Worm (Caenorhabditis elegans) whole organism, L4 larva: ENCODE measurements around the gene nmad-1.

Experiments
- F26F4.8 ChIP-seq: fragments of 200-800 bp; sonication (Bioruptor generic); conservative IDR thresholded peaks from 2 replicates; pipeline ENCODE4 v1.3.6; 2022; ENCODE audit warnings: missing genetic modification characterization, missing compliant biosample characterization
- F37D6.2 ChIP-seq: sonication (generic microtip); optimal IDR thresholded peaks from 2 replicates; lab custom pipeline; 2016; ENCODE audit warnings: mild to moderate bottlenecking, missing genetic modification characterization, missing compliant biosample characterization
- Y5F2A.4 ChIP-seq: fragments of 200-800 bp; sonication (Bioruptor generic); optimal IDR thresholded peaks from 2 replicates; lab custom pipeline; 2018; ENCODE audit warnings: mild to moderate bottlenecking, missing genetic modification characterization, missing compliant biosample characterization
- Y75B8A.6 ChIP-seq: fragments of 200-800 bp; sonication (Bioruptor generic); IDR thresholded peaks from 2 replicates; pipeline ENCODE4 v1.3.6; 2022; ENCODE audit warnings: missing genetic modification reagents, missing genetic modification characterization, missing compliant biosample characterization
- ZK337.2 ChIP-seq: fragments of 200-800 bp; sonication (Bioruptor generic); IDR thresholded peaks from 2 replicates; pipeline ENCODE4 v1.3.6; 2022; ENCODE audit warnings: missing genetic modification reagents, missing genetic modification characterization, missing compliant biosample characterization
- ZK546.5 ChIP-seq, 2 experiments: sonication (generic microtip); optimal IDR thresholded peaks; 2 replicates each; lab custom pipeline; 2017; ENCODE audit warnings: missing biosample characterization in 2 of 2, missing genetic modification characterization in 2 of 2
- aly-2 ChIP-seq: sonication (generic microtip); optimal IDR thresholded peaks from 2 replicates; lab custom pipeline; 2018; ENCODE audit warnings: missing biosample characterization, missing genetic modification characterization
- ama-1 ChIP-seq: fragments of 150-350 bp; optimal IDR thresholded peaks from 2 replicates; lab custom pipeline; 2014; ENCODE audit warnings: inconsistent platforms, mixed read lengths
- attf-4 ChIP-seq: sonication (generic microtip); optimal IDR thresholded peaks from 3 replicates; lab custom pipeline; 2017; ENCODE audit warnings: missing biosample characterization, missing genetic modification characterization
- ceh-28 ChIP-seq: fragments of 150-350 bp; optimal IDR thresholded peaks from 2 replicates; lab custom pipeline; 2014; ENCODE audit warnings: missing biosample characterization, missing genetic modification reagents, missing genetic modification characterization
- ceh-32 ChIP-seq: sonication (generic microtip); optimal IDR thresholded peaks from 2 replicates; lab custom pipeline; 2016; ENCODE audit warnings: mild to moderate bottlenecking, missing genetic modification characterization, missing compliant biosample characterization; ENCODE audit not compliant: poor library complexity
- ceh-44 ChIP-seq: fragments of 200-800 bp; sonication (Bioruptor generic); IDR thresholded peaks from 2 replicates; pipeline ENCODE4 v1.3.6; 2022; ENCODE audit warnings: missing genetic modification reagents, missing genetic modification characterization, missing compliant biosample characterization
- daf-16 ChIP-seq, 3 experiments: sonication (generic microtip); optimal IDR thresholded peaks; 2 replicates each; lab custom pipeline; 2016 to 2017; ENCODE audit warnings: missing genetic modification characterization in 3 of 3, missing genetic modification reagents in 3 of 3, mild to moderate bottlenecking in 2 of 3, missing compliant biosample characterization in 2 of 3, missing biosample characterization in 1 of 3, moderate library complexity in 1 of 3
- daf-19 ChIP-seq: fragments of 200-800 bp; sonication (Bioruptor generic); conservative IDR thresholded peaks from 2 replicates; pipeline ENCODE4 v1.3.6; 2022; ENCODE audit warnings: missing genetic modification characterization, missing compliant biosample characterization
- dmd-6 ChIP-seq: fragments of 200-800 bp; sonication (Bioruptor generic); IDR thresholded peaks from 2 replicates; pipeline ENCODE4 v1.3.6; 2022; ENCODE audit warnings: missing genetic modification reagents, missing genetic modification characterization, missing compliant biosample characterization
- dpl-1 ChIP-seq: fragments of 150-350 bp; optimal IDR thresholded peaks from 2 replicates; lab custom pipeline; 2014; ENCODE audit warnings: missing biosample characterization, missing genetic modification reagents, missing genetic modification characterization
- dve-1 ChIP-seq: sonication (generic microtip); optimal IDR thresholded peaks from 2 replicates; lab custom pipeline; 2017; ENCODE audit warnings: antibody characterized with exemption, mild to moderate bottlenecking, missing genetic modification characterization, missing compliant biosample characterization; ENCODE audit not compliant: insufficient read depth
- egl-43 ChIP-seq: fragments of 200-800 bp; sonication (Bioruptor generic); IDR thresholded peaks from 2 replicates; pipeline ENCODE4 v1.3.6; 2022; ENCODE audit warnings: missing genetic modification reagents, missing genetic modification characterization, missing compliant biosample characterization
- fkh-10 ChIP-seq: fragments of 150-350 bp; optimal IDR thresholded peaks from 2 replicates; lab custom pipeline; 2014; ENCODE audit warnings: missing biosample characterization, missing genetic modification reagents, missing genetic modification characterization
- hlh-11 ChIP-seq: fragments of 200-800 bp; sonication (Bioruptor generic); optimal IDR thresholded peaks from 2 replicates; lab custom pipeline; 2018; ENCODE audit warnings: mild to moderate bottlenecking, missing genetic modification characterization, missing compliant biosample characterization
- jun-1 ChIP-seq: fragments of 150-350 bp; optimal IDR thresholded peaks from 2 replicates; lab custom pipeline; 2014; ENCODE audit warnings: missing biosample characterization, missing genetic modification reagents, missing genetic modification characterization
- lin-29 ChIP-seq: fragments of 200-800 bp; sonication (Bioruptor generic); IDR thresholded peaks from 2 replicates; pipeline ENCODE4 v1.3.6; 2022; ENCODE audit warnings: missing genetic modification reagents, missing genetic modification characterization, missing compliant biosample characterization
- madf-9 ChIP-seq: fragments of 200-800 bp; sonication (Bioruptor generic); conservative IDR thresholded peaks from 2 replicates; pipeline ENCODE4 v1.3.6; 2022; ENCODE audit warnings: missing genetic modification reagents, missing genetic modification characterization, missing compliant biosample characterization
- mdl-1 ChIP-seq, 2 experiments: fragments of 150-350 bp in 1 of 2; sonication (generic microtip) in 1 of 2; optimal IDR thresholded peaks; 2 replicates each; lab custom pipeline; 2014 to 2017; ENCODE audit warnings: missing biosample characterization in 2 of 2, missing genetic modification characterization in 2 of 2
- mdt-29 ChIP-seq: fragments of 200-800 bp; sonication (Bioruptor generic); IDR thresholded peaks from 2 replicates; pipeline ENCODE4 v1.3.6; 2022; ENCODE audit warnings: missing genetic modification reagents, missing genetic modification characterization, missing compliant biosample characterization
- mes-2 ChIP-seq: sonication (generic microtip); optimal IDR thresholded peaks from 2 replicates; lab custom pipeline; 2016; ENCODE audit warnings: missing genotype, mild to moderate bottlenecking, missing genetic modification characterization, missing compliant biosample characterization; ENCODE audit not compliant: poor library complexity, severe bottlenecking
- mxl-3 ChIP-seq: fragments of 200-800 bp; sonication (Bioruptor generic); optimal IDR thresholded peaks from 2 replicates; lab custom pipeline; 2018; ENCODE audit warnings: mild to moderate bottlenecking, missing genetic modification characterization, missing compliant biosample characterization
- nhr-237 ChIP-seq: sonication (generic microtip); optimal IDR thresholded peaks from 2 replicates; lab custom pipeline; 2017; ENCODE audit warnings: missing biosample characterization, missing genetic modification characterization
- nhr-28 ChIP-seq: fragments of 150-350 bp; optimal IDR thresholded peaks from 2 replicates; lab custom pipeline; 2014; ENCODE audit warnings: missing biosample characterization, missing genetic modification characterization
- nhr-41 ChIP-seq: fragments of 200-800 bp; sonication (Bioruptor generic); IDR thresholded peaks from 2 replicates; pipeline ENCODE4 v1.3.6; 2022; ENCODE audit warnings: missing genetic modification reagents, missing genetic modification characterization, missing compliant biosample characterization
- nhr-48 ChIP-seq: sonication (generic microtip); optimal IDR thresholded peaks from 2 replicates; lab custom pipeline; 2016; ENCODE audit warnings: mild to moderate bottlenecking, missing genetic modification characterization, missing compliant biosample characterization
- nhr-6 ChIP-seq: fragments of 150-350 bp; optimal IDR thresholded peaks from 2 replicates; lab custom pipeline; 2014; ENCODE audit warnings: missing biosample characterization, missing genetic modification characterization
- nhr-77 ChIP-seq: fragments of 150-350 bp; optimal IDR thresholded peaks from 2 replicates; lab custom pipeline; 2014; ENCODE audit warnings: missing biosample characterization, missing genetic modification characterization
- pha-4 ChIP-seq, 2 experiments: fragments of 150-350 bp in 1 of 2; fragments of 200-800 bp in 1 of 2; sonication (Bioruptor generic) in 1 of 2; IDR thresholded peaks in 1 of 2; optimal IDR thresholded peaks in 1 of 2; 2 replicates each; pipeline versions ENCODE4 v1.3.6 to Lab custom; 2014 to 2022; ENCODE audit warnings: missing genetic modification characterization in 2 of 2, missing genetic modification reagents in 2 of 2, missing biosample characterization in 1 of 2, missing compliant biosample characterization in 1 of 2
- pqm-1 ChIP-seq: sonication (generic microtip); optimal IDR thresholded peaks from 2 replicates; lab custom pipeline; 2017; ENCODE audit warnings: missing biosample characterization, missing genetic modification characterization
- rbr-2 ChIP-seq: sonication (generic microtip); optimal IDR thresholded peaks from 2 replicates; lab custom pipeline; 2016; ENCODE audit warnings: missing genotype, missing genetic modification characterization, missing compliant biosample characterization
- skn-1 ChIP-seq: fragments of 150-350 bp; optimal IDR thresholded peaks from 2 replicates; lab custom pipeline; 2014; ENCODE audit warnings: missing biosample characterization, missing genetic modification characterization
- snpc-1.2 ChIP-seq: fragments of 200-800 bp; sonication (Bioruptor generic); IDR thresholded peaks from 2 replicates; pipeline ENCODE4 v1.3.6; 2022; ENCODE audit warnings: missing genetic modification reagents, missing genetic modification characterization, missing compliant biosample characterization
- snpc-4 ChIP-seq: fragments of 150-350 bp; optimal IDR thresholded peaks from 2 replicates; lab custom pipeline; 2014; ENCODE audit warnings: missing biosample characterization, missing genetic modification characterization
- spr-1 ChIP-seq: sonication (generic microtip); optimal IDR thresholded peaks from 2 replicates; lab custom pipeline; 2016; ENCODE audit warnings: mild to moderate bottlenecking, missing genetic modification characterization, missing compliant biosample characterization
- tag-97 ChIP-seq: fragments of 200-800 bp; sonication (Bioruptor generic); IDR thresholded peaks from 2 replicates; pipeline ENCODE4 v1.3.6; 2022; ENCODE audit warnings: missing genetic modification characterization, missing compliant biosample characterization
- tra-1 ChIP-seq: fragments of 200-800 bp; sonication (Bioruptor generic); IDR thresholded peaks from 2 replicates; pipeline ENCODE4 v1.3.6; 2022; ENCODE audit warnings: missing genetic modification reagents, missing genetic modification characterization, missing compliant biosample characterization
- unc-130 ChIP-seq: sonication (generic microtip); optimal IDR thresholded peaks from 2 replicates; lab custom pipeline; 2016; ENCODE audit warnings: missing genetic modification reagents, missing genetic modification characterization, missing compliant biosample characterization
- unc-39 ChIP-seq: sonication (generic microtip); optimal IDR thresholded peaks from 2 replicates; lab custom pipeline; 2017; ENCODE audit warnings: missing biosample characterization, missing genetic modification characterization
- zag-1 ChIP-seq: fragments of 150-350 bp; optimal IDR thresholded peaks from 2 replicates; lab custom pipeline; 2014; ENCODE audit warnings: missing biosample characterization, missing genetic modification characterization
- zip-11 ChIP-seq: fragments of 200-800 bp; sonication (Bioruptor generic); IDR thresholded peaks from 2 replicates; pipeline ENCODE4 v1.3.6; 2022; ENCODE audit warnings: missing genetic modification characterization, missing compliant biosample characterization
- zip-2 ChIP-seq: fragments of 150-350 bp; optimal IDR thresholded peaks from 2 replicates; lab custom pipeline; 2014; ENCODE audit warnings: missing biosample characterization, missing genetic modification characterization
- ztf-7 ChIP-seq: fragments of 150-350 bp; optimal IDR thresholded peaks from 2 replicates; lab custom pipeline; 2014; ENCODE audit warnings: missing biosample characterization, missing genetic modification characterization

Gene nmad-1

DNA sequence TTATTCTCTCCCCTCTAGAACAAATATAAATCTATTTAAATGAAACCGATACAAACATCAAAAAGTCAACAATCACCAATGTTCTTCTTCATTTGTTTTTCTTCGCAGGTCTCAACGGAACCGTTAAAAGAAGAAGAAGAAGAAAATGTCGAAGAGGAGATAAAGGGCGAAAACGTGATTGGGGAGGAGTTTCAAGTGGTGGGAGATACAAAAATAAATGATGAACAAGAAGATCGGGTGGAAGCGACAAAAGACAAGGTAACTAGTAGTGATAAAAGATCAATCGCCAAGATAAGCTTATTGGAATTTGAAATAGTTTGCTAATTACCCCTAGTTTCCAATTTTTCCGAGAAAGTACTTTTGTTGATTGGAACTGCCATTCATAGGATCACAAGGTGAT is 4.5 kb downstream of the nmad-1 start (continued):
- TF ChIP-seq ceh-32 = no peak
- no peak for TF ChIP-seq Y5F2A.4 (GFP tag; lab: Kevin White, UChicago)
- TF ChIP-seq ceh-28 = no peak
- TF ChIP-seq nhr-77 = no peak
- no peak for TF ChIP-seq pha-4 (GFP tag; IDR thresholded peaks at IDR 0.05; lab: Robert Waterston, UW)
- TF ChIP-seq pha-4 (tag; optimal IDR thresholded peaks at IDR 0.05; lab: Kevin White, UChicago) = no peak
- no peak for TF ChIP-seq unc-130 (GFP tag; lab: Kevin White, UChicago)
- no peak for TF ChIP-seq madf-9 (GFP tag; lab: Robert Waterston, UW)
- no peak for TF ChIP-seq zip-2 (tag; lab: Kevin White, UChicago)
- TF ChIP-seq ama-1 (lab: Kevin White, UChicago) = no peak
- no peak for TF ChIP-seq rbr-2 (tag; lab: Kevin White, UChicago)
- TF ChIP-seq spr-1 (tag; lab: Kevin White, UChicago) = no peak
- no peak for TF ChIP-seq tra-1 (GFP tag; lab: Robert Waterston, UW)

ce11 chrIII:5546730-5547129 is 8.0 kb downstream of the nmad-1 start, which contains the start of gene F09F7.5:
F09F7.5 (plus strand) TSS chrIII:5546987.
- TF ChIP-seq snpc-4 (tag; lab: Kevin White, UChicago) (no peak), pqm-1 (peak; percentile 70), jun-1 (no peak), skn-1 (tag; lab: Kevin White, UChicago) (no peak), daf-16 (GFP tag; optimal IDR thresholded peaks at IDR 0.05; lab: Kevin White, UChicago) (no peak), daf-16 (tag; optimal IDR thresholded peaks at IDR 0.05; lab: Kevin White, UChicago) (peak; percentile 30), dmd-6 (GFP tag; lab: Robert Waterston, UW) (peak; percentile 55), mxl-3 (GFP tag; lab: Kevin White, UChicago) (peak; percentile 31), F26F4.8 (GFP tag; lab: Robert Waterston, UW) (no peak), nhr-41 (no peak), dve-1 (tag; lab: Kevin White, UChicago) (no peak), nhr-237 (tag; lab: Kevin White, UChicago) (no peak), fkh-10 (GFP tag; lab: Kevin White, UChicago) (no peak), ceh-44 (GFP tag; lab: Robert Waterston, UW) (no peak), daf-19 (GFP tag; lab: Robert Waterston, UW) (no peak), ZK337.2 (GFP tag; lab: Robert Waterston, UW) (no peak), hlh-11 (tag; lab: Kevin White, UChicago) (no peak), attf-4 (tag; lab: Kevin White, UChicago) (no peak), rbr-2 (tag; lab: Kevin White, UChicago) (no peak)

DNA sequence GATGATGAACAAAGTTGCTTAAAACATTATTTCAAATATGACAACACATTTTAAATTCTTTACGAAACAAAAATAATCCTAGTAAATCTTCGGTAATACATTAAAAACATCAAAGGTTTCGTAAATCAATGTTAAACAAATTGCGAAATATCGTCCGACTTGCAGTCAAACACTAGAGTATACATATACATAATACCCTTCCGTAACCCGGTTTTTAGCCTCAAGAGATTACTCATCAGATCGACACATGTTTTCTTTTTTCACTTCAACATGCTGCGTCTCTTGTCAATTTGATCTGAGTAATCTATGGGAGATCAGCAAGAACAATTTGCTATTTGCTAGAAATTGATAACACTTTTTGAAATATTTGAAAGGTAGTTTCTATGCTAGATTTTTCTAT is 8.4 kb downstream of the nmad-1 start:
- TF ChIP-seq nhr-6 (tag; lab: Kevin White, UChicago) = no peak
- no peak for TF ChIP-seq unc-39
- TF ChIP-seq F37D6.2 (tag; lab: Kevin White, UChicago) = no peak
- TF ChIP-seq mdl-1 (tag; optimal IDR thresholded peaks at IDR 0.05; lab: Kevin White, UChicago) = peak in 1 of 2 experiments; percentile 51
- no peak for TF ChIP-seq tag-97 (GFP tag; lab: Robert Waterston, UW)
- TF ChIP-seq ztf-7 (tag; lab: Kevin White, UChicago) = no peak
- TF ChIP-seq nhr-48 (tag; lab: Kevin White, UChicago) = peak; percentile 19
- TF ChIP-seq Y75B8A.6 (GFP tag; lab: Robert Waterston, UW) = no peak
- TF ChIP-seq ceh-32 = no peak
- TF ChIP-seq nhr-28 = peak; percentile 49
- TF ChIP-seq egl-43 = no peak
- no peak for TF ChIP-seq aly-2
- no peak for TF ChIP-seq dpl-1 (GFP tag; lab: Kevin White, UChicago)
- TF ChIP-seq madf-9 (GFP tag; lab: Robert Waterston, UW) = no peak
- no peak for TF ChIP-seq hlh-11 (tag; lab: Kevin White, UChicago)
- no peak for TF ChIP-seq ZK546.5 (tag; optimal IDR thresholded peaks at IDR 0.05; lab: Kevin White, UChicago)
- TF ChIP-seq mes-2 (tag; lab: Kevin White, UChicago) = peak; percentile 14
- TF ChIP-seq mdt-29 (GFP tag; lab: Robert Waterston, UW) = no peak
- TF ChIP-seq zip-11 (GFP tag; lab: Robert Waterston, UW) = no peak
- no peak for TF ChIP-seq unc-130 (GFP tag; lab: Kevin White, UChicago)
- no peak for TF ChIP-seq zag-1 (tag; lab: Kevin White, UChicago)
- no peak for TF ChIP-seq pha-4 (GFP tag; IDR thresholded peaks at IDR 0.05; lab: Robert Waterston, UW)
- TF ChIP-seq pha-4 (tag; optimal IDR thresholded peaks at IDR 0.05; lab: Kevin White, UChicago) = no peak
- no peak for TF ChIP-seq nhr-41
- TF ChIP-seq zip-2 (tag; lab: Kevin White, UChicago) = no peak
- TF ChIP-seq snpc-1.2 = no peak
- no peak for TF ChIP-seq lin-29
